Worm (Caenorhabditis elegans) whole organism, L1 larva: Measurements from ENCODE around the gene tbx-7.

Experiments
- ama-1 ChIP-seq: fragments of 150-350 bp; optimal IDR thresholded peaks from 2 replicates; lab custom pipeline; 2014
- fos-1 ChIP-seq: fragments of 150-350 bp; optimal IDR thresholded peaks from 2 replicates; lab custom pipeline; 2014; ENCODE audit warnings: missing biosample characterization, missing genetic modification characterization
- irx-1 ChIP-seq: sonication (generic microtip); optimal IDR thresholded peaks from 2 replicates; lab custom pipeline; 2016; ENCODE audit warnings: missing genetic modification characterization, missing compliant biosample characterization
- lin-35 ChIP-seq, 2 experiments: fragments of 150-350 bp; optimal IDR thresholded peaks; 2 replicates each; lab custom pipeline; 2014; ENCODE audit warnings: missing biosample characterization in 2 of 2, missing genetic modification characterization in 2 of 2, missing genetic modification reagents in 2 of 2
- lsy-2 ChIP-seq, 2 experiments: fragments of 150-350 bp; optimal IDR thresholded peaks; 2 replicates each; lab custom pipeline; 2014; ENCODE audit warnings: missing biosample characterization in 2 of 2, missing genetic modification characterization in 2 of 2
- mdl-1 ChIP-seq, 2 experiments: fragments of 150-350 bp; optimal IDR thresholded peaks; 2 replicates each; lab custom pipeline; 2014 to 2017; ENCODE audit warnings: missing biosample characterization in 2 of 2, missing genetic modification characterization in 2 of 2, inconsistent platforms in 1 of 2
- nhr-11 ChIP-seq: fragments of 150-350 bp; optimal IDR thresholded peaks from 2 replicates; lab custom pipeline; 2014; ENCODE audit warnings: missing biosample characterization, missing genetic modification characterization
- nhr-28 ChIP-seq: fragments of 150-350 bp; optimal IDR thresholded peaks from 2 replicates; lab custom pipeline; 2014; ENCODE audit warnings: missing biosample characterization, missing genetic modification characterization
- nhr-77 ChIP-seq: fragments of 150-350 bp; optimal IDR thresholded peaks from 2 replicates; lab custom pipeline; 2014; ENCODE audit warnings: missing biosample characterization, missing genetic modification characterization
- zip-4 ChIP-seq: fragments of 200-800 bp; sonication (Bioruptor generic); optimal IDR thresholded peaks from 2 replicates; lab custom pipeline; 2018; ENCODE audit warnings: mild to moderate bottlenecking, missing genetic modification characterization, moderate library complexity, missing compliant biosample characterization

ce11 chrIII:5988461-5988860 is 39.9 kb downstream of the tbx-7 start:
- TF ChIP-seq lsy-2 (tag; optimal IDR thresholded peaks at IDR 0.05; lab: Kevin White, UChicago) (no peak), nhr-77 (no peak), zip-4 (GFP tag; lab: Kevin White, UChicago) (no peak), nhr-11 (tag; lab: Kevin White, UChicago) (no peak), mdl-1 (tag; optimal IDR thresholded peaks at IDR 0.05; lab: Kevin White, UChicago) (no peak), fos-1 (no peak), lin-35 (GFP tag; optimal IDR thresholded peaks at IDR 0.05; lab: Kevin White, UChicago) (no peak), irx-1 (tag; lab: Kevin White, UChicago) (no peak), ama-1 (lab: Kevin White, UChicago) (no peak), nhr-28 (tag; lab: Kevin White, UChicago) (no peak)
